Fruit fly (Drosophila melanogaster): Measurements from ENCODE around the gene Ipk2.

Gene Ipk2

DNA sequence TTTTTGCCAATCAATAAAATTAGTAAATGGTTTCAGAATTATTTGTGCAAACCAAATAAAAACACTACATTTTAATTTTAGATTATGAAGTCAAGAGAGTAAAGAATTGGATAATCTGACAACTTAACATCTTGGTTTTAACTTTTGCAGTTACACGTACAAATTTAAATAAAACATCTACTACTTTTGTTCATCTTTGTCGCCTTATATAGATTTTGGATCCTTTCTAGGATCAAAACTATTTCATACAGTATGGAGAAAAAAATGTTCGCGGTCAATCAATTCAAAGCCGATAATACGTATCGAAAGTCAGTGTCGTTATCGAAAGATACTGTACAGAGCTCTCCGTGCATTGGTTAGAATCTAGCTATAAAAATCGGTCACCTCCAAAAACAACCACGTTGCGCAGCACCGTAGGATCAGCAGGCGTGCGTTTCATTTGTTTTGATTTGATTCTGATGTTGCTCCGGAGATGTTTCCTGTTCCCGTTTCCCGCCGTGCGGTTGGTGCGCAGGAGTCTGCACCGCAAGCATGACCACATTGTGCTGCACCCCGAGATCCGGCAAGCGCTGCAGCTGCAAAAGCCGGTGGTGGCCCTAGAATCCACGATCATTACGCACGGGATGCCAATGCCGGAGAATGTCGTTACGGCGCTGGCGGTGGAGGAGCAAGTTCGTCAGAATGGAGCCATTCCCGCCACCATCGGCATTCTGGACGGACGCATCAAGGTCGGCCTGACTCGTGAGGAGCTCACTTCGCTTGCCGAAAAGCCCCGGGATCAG, 10.1 kb downstream of the Ipk2 start, which contains the start of the genes uncNacbeta and CG2794 (continued):
- TF ChIP-seq ci (GFP tag; IDR thresholded peaks at IDR 0.05) (0 out of 3 replicates have a peak, but pooled peaks have one; percentile 23), wdn (GFP tag; IDR thresholded peaks at IDR 0.05) (0 out of 2 replicates have a peak, but pooled peaks have one; percentile 18), ab (GFP tag; optimal IDR thresholded peaks at IDR 0.05) (no peak), Gug (GFP tag; IDR thresholded peaks at IDR 0.05) (peak; percentile 24; the same call in 1 of the 4 replicates), CG13287 (GFP tag; IDR thresholded peaks at IDR 0.05; ENCODE audit: partially characterized antibody) (peak; percentile 82), trh (GFP tag; optimal IDR thresholded peaks at IDR 0.05) (no peak), CG18262 (tag; optimal IDR thresholded peaks at IDR 0.05) (no peak), CG9932 (GFP tag; IDR thresholded peaks at IDR 0.05) (peak; percentile 55; the same call in 1 of the 2 replicates), cato (GFP tag; optimal IDR thresholded peaks at IDR 0.05; ENCODE audit: borderline replicate concordance) (no peak), CG15479 (GFP tag; optimal IDR thresholded peaks at IDR 0.05) (peak; percentile 32), CTCF (GFP tag; optimal IDR thresholded peaks at IDR 0.05) (no peak), lmd (GFP tag; IDR thresholded peaks at IDR 0.05) (no peak), abd-A (tag; optimal IDR thresholded peaks at IDR 0.05) (no peak), Sox100B (GFP tag; optimal IDR thresholded peaks at IDR 0.05) (no peak), CG1792 (GFP tag; optimal IDR thresholded peaks at IDR 0.05) (no peak), Stat92E (GFP tag; optimal IDR thresholded peaks at IDR 0.05) (peak in 1 of 3 experiments; percentile 43), D19B (GFP tag; optimal IDR thresholded peaks at IDR 0.05) (no peak), CG2875 (GFP tag; optimal IDR thresholded peaks at IDR 0.05) (no peak), gfzf (GFP tag; optimal IDR thresholded peaks at IDR 0.05) (peak; percentile 22), gro (GFP tag; optimal IDR thresholded peaks at IDR 0.05) (no peak), Rfx (GFP tag; IDR thresholded peaks at IDR 0.05) (peak; percentile 55), Myb (GFP tag; optimal IDR thresholded peaks at IDR 0.05) (peak; percentile 37), MESR4 (GFP tag; optimal IDR thresholded peaks at IDR 0.05) (peak; percentile 59), Xrp1 (GFP tag; IDR thresholded peaks at IDR 0.05) (peak; percentile 18; the same call in 1 of the 2 replicates)

- TF ChIP-seq Drgx (GFP tag; IDR thresholded peaks at IDR 0.05) (peak; percentile 61), lilli (GFP tag; optimal IDR thresholded peaks at IDR 0.05) (no peak), bsh (GFP tag; optimal IDR thresholded peaks at IDR 0.05) (peak in 1 of 2 experiments; percentile 16), Gsc (GFP tag; IDR thresholded peaks at IDR 0.05) (peak; percentile 43; the same call in 1 of the 2 replicates)
Measured at dm6 chr2L:563314-563713, 10.8 kb downstream of the Ipk2 start.

DNA sequence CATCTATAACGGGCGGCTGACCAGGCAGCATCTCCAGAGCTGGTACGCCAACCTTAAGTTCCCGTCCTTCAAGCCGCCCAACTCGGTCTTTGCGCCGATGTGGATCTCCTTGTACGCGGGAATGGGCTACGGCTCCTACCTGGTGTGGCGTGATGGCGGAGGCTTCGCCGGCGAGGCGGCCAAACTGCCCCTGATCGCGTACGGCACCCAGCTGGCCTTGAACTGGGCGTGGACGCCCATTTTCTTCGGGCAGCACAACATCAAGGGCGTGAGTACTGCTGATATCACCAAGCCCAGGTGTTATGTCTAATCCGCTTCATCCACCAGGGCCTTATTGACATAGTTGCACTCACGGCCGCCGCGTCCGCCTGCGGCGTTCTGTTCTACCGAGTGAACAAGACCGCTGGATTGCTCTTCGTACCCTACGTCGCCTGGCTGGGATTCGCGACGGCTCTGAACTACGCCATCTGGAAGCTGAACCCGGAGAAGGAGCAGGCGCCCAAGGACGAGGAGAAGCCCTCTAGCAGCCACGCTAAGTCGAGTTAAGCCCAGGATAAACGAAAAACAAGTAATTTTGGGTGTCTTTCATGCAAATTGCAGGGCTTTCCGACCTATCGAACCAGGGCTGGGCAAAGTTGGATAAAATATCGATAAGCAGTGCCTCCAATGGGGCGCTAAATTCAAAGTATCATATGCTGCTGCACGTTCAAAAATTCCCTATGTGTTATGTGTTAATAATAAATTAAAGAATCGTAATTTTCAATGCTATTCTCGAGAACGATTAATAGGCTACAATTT, 14.1 kb downstream of the Ipk2 start, which contains the start of gene rempA:
rempA (minus strand) TSS at position 541 of the 798 bp plus-strand sequence.
- TF ChIP-seq CG15601 (tag; optimal IDR thresholded peaks at IDR 0.05) (no peak), nerfin-2 (GFP tag; IDR thresholded peaks at IDR 0.05; ENCODE audit: partially characterized antibody) (no peak; the same call in 1 of the 2 replicates), Trl (optimal IDR thresholded peaks at IDR 0.05) (no peak), Trl (GFP tag; optimal IDR thresholded peaks at IDR 0.05) (no peak), Med (GFP tag) (peak; percentile 68), Sry-δ (GFP tag; optimal IDR thresholded peaks at IDR 0.05) (peak; percentile 58), hb (GFP tag; IDR thresholded peaks at IDR 0.05; ENCODE audit: partially characterized antibody) (peak; percentile 66; the same call in 1 of the 3 replicates), CG14860 (GFP tag; IDR thresholded peaks at IDR 0.05; ENCODE audit: partially characterized antibody) (peak; percentile 54; the same call in 2 of the 3 replicates), Bgb (GFP tag; IDR thresholded peaks at IDR 0.05; ENCODE audit: partially characterized antibody) (peak; percentile 73), E2f2 (GFP tag; IDR thresholded peaks at IDR 0.05) (peak; percentile 94), vnd (GFP tag; IDR thresholded peaks at IDR 0.05; ENCODE audit: partially characterized antibody) (peak; percentile 37; the same call in 1 of the 3 replicates), CG7928 (GFP tag; optimal IDR thresholded peaks at IDR 0.05) (peak; percentile 91), Scr (GFP tag; IDR thresholded peaks at IDR 0.05; ENCODE audit: partially characterized antibody) (peak; percentile 71), CG1603 (tag; optimal IDR thresholded peaks at IDR 0.05) (peak; percentile 20), prd (optimal IDR thresholded peaks at IDR 0.05) (no peak), prd (GFP tag; IDR thresholded peaks at IDR 0.05) (no peak), bbx (GFP tag; IDR thresholded peaks at IDR 0.05; ENCODE audit: partially characterized antibody) (peak; percentile 78)

All from whole organism, embryonic.